Worm (Caenorhabditis elegans): ENCODE measurements around the gene sri-47.
"Not testable (repeated sequence)": the region's sequence is repeated elsewhere in the genome, so short reads cannot be mapped to it uniquely, and the experiment has no call there.

The sri-47 gene

ce11 chrII:2622936-2623452 lies 33.7 kb upstream of the sri-47 start, which contains the start of gene D2062.4:
D2062.4 (plus strand) TSS chrII:2623402.
- not testable (repeated sequence) for TF ChIP-seq rnt-1 (tag; optimal IDR thresholded peaks at IDR 0.05); unc-3 (GFP tag; conservative IDR thresholded peaks at IDR 0.05); unc-3 (tag; optimal IDR thresholded peaks at IDR 0.05); gmeb-2 (tag; optimal IDR thresholded peaks at IDR 0.05)

DNA sequence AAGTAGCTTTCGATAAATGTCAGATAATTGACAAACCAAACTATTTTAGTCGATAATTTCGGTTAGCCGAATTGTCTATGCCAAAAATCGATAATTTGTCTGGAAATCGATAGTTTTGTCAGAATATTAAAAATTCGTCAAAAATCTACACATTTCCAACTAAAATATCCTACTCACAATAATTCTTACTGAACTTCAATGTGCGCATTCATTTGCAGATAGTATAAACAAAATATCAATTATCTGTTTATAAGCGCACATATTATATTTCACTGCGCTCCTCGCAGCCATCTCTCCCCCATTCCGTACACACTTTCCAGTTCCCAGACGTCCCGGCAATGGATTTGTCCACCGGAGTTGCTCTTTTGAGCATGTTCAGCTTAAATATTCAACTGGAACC lies 31.9 kb upstream of the sri-47 start, which contains the start of gene lgc-28:
TSS of gene lgc-28 (plus strand) at position 301 of the 400 bp plus-strand sequence.
- no peak for TF ChIP-seq ceh-34 (tag; optimal IDR thresholded peaks at IDR 0.05)
- TF ChIP-seq ceh-14 (tag; optimal IDR thresholded peaks at IDR 0.05), result no peak
- TF ChIP-seq tbx-2 (tag; optimal IDR thresholded peaks at IDR 0.05), result no peak
- no peak for TF ChIP-seq pros-1 (tag; optimal IDR thresholded peaks at IDR 0.05)
- TF ChIP-seq C08G9.2 (tag; optimal IDR thresholded peaks at IDR 0.05), result no peak
- TF ChIP-seq fkh-6 (tag; optimal IDR thresholded peaks at IDR 0.05), result no peak
- TF ChIP-seq sox-2 (GFP tag; IDR thresholded peaks at IDR 0.05), result no peak
- no peak for TF ChIP-seq syd-9 (tag; optimal IDR thresholded peaks at IDR 0.05)
- no peak for TF ChIP-seq mec-3 (tag; optimal IDR thresholded peaks at IDR 0.05; ENCODE audit: borderline replicate concordance)
- no peak for TF ChIP-seq ahr-1 (tag; optimal IDR thresholded peaks at IDR 0.05)
- no peak for TF ChIP-seq K09A11.1 (tag; optimal IDR thresholded peaks at IDR 0.05; ENCODE audit: insufficient read depth)
- no peak for TF ChIP-seq ceh-6 (GFP tag; optimal IDR thresholded peaks at IDR 0.05)
- no peak for TF ChIP-seq rnt-1 (tag; optimal IDR thresholded peaks at IDR 0.05)
- no peak for TF ChIP-seq fax-1 (tag; optimal IDR thresholded peaks at IDR 0.05)
- no peak for TF ChIP-seq K02D7.2 (tag; optimal IDR thresholded peaks at IDR 0.05)
- TF ChIP-seq ama-1 (optimal IDR thresholded peaks at IDR 0.05), result no peak
- no peak for TF ChIP-seq sdc-2 (tag; optimal IDR thresholded peaks at IDR 0.05)
- no peak for TF ChIP-seq ets-4 (tag; optimal IDR thresholded peaks at IDR 0.05)
- TF ChIP-seq ref-2 (tag; optimal IDR thresholded peaks at IDR 0.05), result no peak

ce11 chrII:2627154-2627799 lies 29.4 kb upstream of the sri-47 start, which contains the start of gene sri-71:
sri-71 (plus strand) TSS chrII:2627749.
- TF ChIP-seq nhr-232 (tag; optimal IDR thresholded peaks at IDR 0.05), result no peak
- no peak for TF ChIP-seq sox-2 (GFP tag; IDR thresholded peaks at IDR 0.05)

- TF ChIP-seq unc-55 (GFP tag; optimal IDR thresholded peaks at IDR 0.05), result no peak
- TF ChIP-seq dmd-4 (tag; optimal IDR thresholded peaks at IDR 0.05; ENCODE audit: borderline replicate concordance), result no peak
- no peak for TF ChIP-seq dve-1 (tag; optimal IDR thresholded peaks at IDR 0.05)
- TF ChIP-seq tbx-7 (tag; optimal IDR thresholded peaks at IDR 0.05), result no peak
- no peak for TF ChIP-seq lin-11 (tag; optimal IDR thresholded peaks at IDR 0.05)
- no peak for TF ChIP-seq ceh-9 (tag; optimal IDR thresholded peaks at IDR 0.05)
- no peak for TF ChIP-seq K09A11.1 (tag; optimal IDR thresholded peaks at IDR 0.05; ENCODE audit: insufficient read depth)
- TF ChIP-seq Y22D7AL.16 (tag; optimal IDR thresholded peaks at IDR 0.05), result no peak
- no peak for TF ChIP-seq zip-5 (tag; optimal IDR thresholded peaks at IDR 0.05)
- no peak for TF ChIP-seq unc-86 (tag; optimal IDR thresholded peaks at IDR 0.05)
- TF ChIP-seq ttx-3 (tag; optimal IDR thresholded peaks at IDR 0.05), result no peak
- no peak for TF ChIP-seq ama-1 (optimal IDR thresholded peaks at IDR 0.05)
- no peak for TF ChIP-seq pag-3 (tag; optimal IDR thresholded peaks at IDR 0.05; ENCODE audit: borderline replicate concordance)
- TF ChIP-seq ceh-14 (tag; optimal IDR thresholded peaks at IDR 0.05), result no peak
- TF ChIP-seq ceh-24 (tag; optimal IDR thresholded peaks at IDR 0.05), result no peak
- no peak for TF ChIP-seq fkh-6 (tag; optimal IDR thresholded peaks at IDR 0.05)
- TF ChIP-seq ceh-22 (tag; optimal IDR thresholded peaks at IDR 0.05), result no peak
- TF ChIP-seq F13H6.1 (tag; optimal IDR thresholded peaks at IDR 0.05), result no peak
Measured at ce11 chrII:2628401-2628800, 28.3 kb upstream of the sri-47 start.

Measured in whole organism, late embryonic.